ENCODE assay signal across 4 fruit fly cellular contexts in genomic region chr2L:7295924-7296323, dm6.
TF ChIP-seq lines count a peak whose summit lies in the region.

No protein-coding gene starts in this region.

- peak; percentile 6 for TF ChIP-seq CTCF in whole organism, embryonic (GFP tag; optimal IDR thresholded peaks at IDR 0.05; lab: Kevin White, UChicago)

TF ChIP-seq in whole organism, embryonic, 481 proteins besides CTCF, POLR2A, EP300 and RAD21 (continues in another document):
- TF ChIP-seq CG4617 (GFP tag; optimal IDR thresholded peaks at IDR 0.05; lab: Kevin White, UChicago; ENCODE audit: borderline replicate concordance) (no peak), CG10267 (tag; optimal IDR thresholded peaks at IDR 0.05; lab: Kevin White, UChicago) (peak; percentile 80), CG6791 (GFP tag; IDR thresholded peaks at IDR 0.05; lab: Robert Waterston, UW; ENCODE audit: partially characterized antibody) (no peak), Trl (optimal IDR thresholded peaks at IDR 0.05; lab: Kevin White, UChicago) (no peak), Trl (GFP tag; optimal IDR thresholded peaks at IDR 0.05; lab: Kevin White, UChicago) (peak; percentile 37), caup (GFP tag; optimal IDR thresholded peaks at IDR 0.05; lab: Kevin White, UChicago; ENCODE audit: severe bottlenecking) (no peak), Optix (GFP tag; IDR thresholded peaks at IDR 0.05; lab: Robert Waterston, UW) (peak; percentile 42; the same call in 1 of the 3 replicates), CG17359 (tag; optimal IDR thresholded peaks at IDR 0.05; lab: Kevin White, UChicago) (peak; percentile 73), hbn (GFP tag; IDR thresholded peaks at IDR 0.05; lab: Robert Waterston, UW; ENCODE audit: partially characterized antibody) (no peak), hkb (optimal IDR thresholded peaks at IDR 0.05; lab: Kevin White, UChicago) (no peak), hkb (GFP tag; IDR thresholded peaks at IDR 0.05; lab: Robert Waterston, UW) (peak; percentile 81), kni (GFP tag; optimal IDR thresholded peaks at IDR 0.05; lab: Kevin White, UChicago) (peak; percentile 20), H2.0 (GFP tag; IDR thresholded peaks at IDR 0.05; lab: Robert Waterston, UW) (0 out of 2 replicates have a peak, but pooled peaks have one; percentile 49), CG34422 (GFP tag; IDR thresholded peaks at IDR 0.05; lab: Robert Waterston, UW) (peak; percentile 72; the same call in 2 of the 3 replicates), lab (GFP tag; optimal IDR thresholded peaks at IDR 0.05; lab: Kevin White, UChicago) (peak; percentile 55), ham (GFP tag; IDR thresholded peaks at IDR 0.05; lab: Robert Waterston, UW) (no peak), slou (GFP tag; optimal IDR thresholded peaks at IDR 0.05; lab: Kevin White, UChicago) (no peak), dimm (GFP tag; IDR thresholded peaks at IDR 0.05; lab: Robert Waterston, UW) (peak; percentile 65), Ssrp (tag; optimal IDR thresholded peaks at IDR 0.05; lab: Kevin White, UChicago) (peak; percentile 84), ab (GFP tag; optimal IDR thresholded peaks at IDR 0.05; lab: Kevin White, UChicago) (no peak), CG17361 (GFP tag; IDR thresholded peaks at IDR 0.05; lab: Robert Waterston, UW) (peak; percentile 87), emc (GFP tag; optimal IDR thresholded peaks at IDR 0.05; lab: Kevin White, UChicago) (no peak)

TF ChIP-seq in whole organism, prepupa, 60 proteins besides CTCF, POLR2A, EP300 and RAD21 (continues in another document):
- peak; percentile 48 for TF ChIP-seq CG3032 (tag; optimal IDR thresholded peaks at IDR 0.05; lab: Kevin White, UChicago)
- TF ChIP-seq Smox (GFP tag; optimal IDR thresholded peaks at IDR 0.05; lab: Kevin White, UChicago), result peak; percentile 56
- TF ChIP-seq CG9139 (GFP tag; optimal IDR thresholded peaks at IDR 0.05; lab: Kevin White, UChicago), result no peak
- TF ChIP-seq Met (GFP tag; optimal IDR thresholded peaks at IDR 0.05; lab: Kevin White, UChicago), result peak; percentile 70
- peak; percentile 27 for TF ChIP-seq dac (GFP tag; optimal IDR thresholded peaks at IDR 0.05; lab: Kevin White, UChicago)
- TF ChIP-seq CG11762 (GFP tag; optimal IDR thresholded peaks at IDR 0.05; lab: Kevin White, UChicago; ENCODE audit: insufficient read depth), result peak; percentile 36
- peak; percentile 7 for TF ChIP-seq CG8319 (GFP tag; optimal IDR thresholded peaks at IDR 0.05; lab: Kevin White, UChicago)
- peak; percentile 41 for TF ChIP-seq Ets21C (GFP tag; optimal IDR thresholded peaks at IDR 0.05; lab: Kevin White, UChicago)
- TF ChIP-seq Lpt (GFP tag; optimal IDR thresholded peaks at IDR 0.05; lab: Kevin White, UChicago), result peak; percentile 45
- TF ChIP-seq Gug (GFP tag; IDR thresholded peaks at IDR 0.05; lab: Robert Waterston, UW), result no peak
- TF ChIP-seq CG6276 (GFP tag; optimal IDR thresholded peaks at IDR 0.05; lab: Kevin White, UChicago), result peak; percentile 48
- TF ChIP-seq vri (GFP tag; optimal IDR thresholded peaks at IDR 0.05; lab: Kevin White, UChicago), result peak; percentile 21
- TF ChIP-seq ss (GFP tag; optimal IDR thresholded peaks at IDR 0.05; lab: Kevin White, UChicago), result peak; percentile 22 to 31
- no peak for TF ChIP-seq fd85E (GFP tag; optimal IDR thresholded peaks at IDR 0.05; lab: Kevin White, UChicago)
- TF ChIP-seq Sox14 (GFP tag; optimal IDR thresholded peaks at IDR 0.05; lab: Kevin White, UChicago), result peak; percentile 63
- peak; percentile 44 for TF ChIP-seq Sox102F (GFP tag; optimal IDR thresholded peaks at IDR 0.05; lab: Kevin White, UChicago)
- TF ChIP-seq Hr39 (GFP tag; optimal IDR thresholded peaks at IDR 0.05; lab: Kevin White, UChicago), result peak; percentile 46
- TF ChIP-seq spab (GFP tag; optimal IDR thresholded peaks at IDR 0.05; lab: Kevin White, UChicago), result peak; percentile 33
- TF ChIP-seq CG32006 (GFP tag; optimal IDR thresholded peaks at IDR 0.05; lab: Kevin White, UChicago), result peak; percentile 75
- TF ChIP-seq CG8632 (GFP tag; optimal IDR thresholded peaks at IDR 0.05; lab: Kevin White, UChicago), result peak; percentile 35
- peak; percentile 86 for TF ChIP-seq svp (GFP tag; lab: Kevin White, UChicago)
- peak; percentile 46 for TF ChIP-seq CG34406 (GFP tag; optimal IDR thresholded peaks at IDR 0.05; lab: Kevin White, UChicago)
- no peak for TF ChIP-seq CG6854 (GFP tag; optimal IDR thresholded peaks at IDR 0.05; lab: Kevin White, UChicago)
- peak; percentile 68 for TF ChIP-seq Hr4 (GFP tag; optimal IDR thresholded peaks at IDR 0.05; lab: Kevin White, UChicago)

TF ChIP-seq in whole organism, pupa, 21 proteins besides CTCF, POLR2A, EP300 and RAD21:
- TF ChIP-seq CG9948 (tag; optimal IDR thresholded peaks at IDR 0.05; lab: Kevin White, UChicago) (peak; percentile 61), CG14655 (GFP tag; optimal IDR thresholded peaks at IDR 0.05; lab: Kevin White, UChicago) (peak; percentile 78), Pif1B (GFP tag; optimal IDR thresholded peaks at IDR 0.05; lab: Kevin White, UChicago) (peak; percentile 47), CG8159 (tag; optimal IDR thresholded peaks at IDR 0.05; lab: Kevin White, UChicago) (peak; percentile 42), CG15710 (tag; optimal IDR thresholded peaks at IDR 0.05; lab: Kevin White, UChicago) (peak; percentile 51), CG32121 (GFP tag; IDR thresholded peaks at IDR 0.05; lab: Robert Waterston, UW) (peak; percentile 49), gl (tag; optimal IDR thresholded peaks at IDR 0.05; lab: Kevin White, UChicago) (no peak), CG12605 (GFP tag; IDR thresholded peaks at IDR 0.05; lab: Robert Waterston, UW) (no peak), CG13204 (GFP tag; optimal IDR thresholded peaks at IDR 0.05; lab: Kevin White, UChicago) (no peak), CG4496 (GFP tag; IDR thresholded peaks at IDR 0.05; lab: Robert Waterston, UW) (no peak), CG17806 (tag; optimal IDR thresholded peaks at IDR 0.05; lab: Kevin White, UChicago) (peak; percentile 42), Pif1A (GFP tag; optimal IDR thresholded peaks at IDR 0.05; lab: Kevin White, UChicago) (peak; percentile 44), Snoo (tag; optimal IDR thresholded peaks at IDR 0.05; lab: Kevin White, UChicago) (peak; percentile 47), CG34367 (tag; optimal IDR thresholded peaks at IDR 0.05; lab: Kevin White, UChicago) (peak; percentile 29), rn (GFP tag; IDR thresholded peaks at IDR 0.05; lab: Robert Waterston, UW) (no peak), Ets98B (GFP tag; IDR thresholded peaks at IDR 0.05; lab: Robert Waterston, UW) (peak; percentile 20; the same call in 1 of the 2 replicates), CG8301 (tag; optimal IDR thresholded peaks at IDR 0.05; lab: Kevin White, UChicago) (peak; percentile 69)

TF ChIP-seq in whole organism, wandering third instar larva, 38 proteins besides CTCF, POLR2A, EP300 and RAD21 (continues in another document):
- peak; percentile 70 for TF ChIP-seq sv (GFP tag; optimal IDR thresholded peaks at IDR 0.05; lab: Kevin White, UChicago)
- TF ChIP-seq Dfd (GFP tag; optimal IDR thresholded peaks at IDR 0.05; lab: Kevin White, UChicago), result no peak
- TF ChIP-seq fru (GFP tag; optimal IDR thresholded peaks at IDR 0.05; lab: Kevin White, UChicago), result peak; percentile 49
- peak; percentile 23 for TF ChIP-seq OdsH (GFP tag; optimal IDR thresholded peaks at IDR 0.05; lab: Kevin White, UChicago)
- no peak for TF ChIP-seq CG32264 (GFP tag; optimal IDR thresholded peaks at IDR 0.05; lab: Kevin White, UChicago)
- no peak for TF ChIP-seq jim (GFP tag; optimal IDR thresholded peaks at IDR 0.05; lab: Kevin White, UChicago)
- TF ChIP-seq CrebA (GFP tag; optimal IDR thresholded peaks at IDR 0.05; lab: Kevin White, UChicago; ENCODE audit: borderline replicate concordance), result no peak
- no peak for TF ChIP-seq Hr78 (GFP tag; optimal IDR thresholded peaks at IDR 0.05; lab: Kevin White, UChicago)
- TF ChIP-seq Dif (GFP tag; optimal IDR thresholded peaks at IDR 0.05; lab: Kevin White, UChicago; ENCODE audit: partially characterized antibody), result no peak
- peak; percentile 54 for TF ChIP-seq h (GFP tag; optimal IDR thresholded peaks at IDR 0.05; lab: Kevin White, UChicago)
- TF ChIP-seq HLH106 (tag; optimal IDR thresholded peaks at IDR 0.05; lab: Kevin White, UChicago), result peak; percentile 52
- no peak for TF ChIP-seq dsf (GFP tag; optimal IDR thresholded peaks at IDR 0.05; lab: Kevin White, UChicago; ENCODE audit: borderline replicate concordance)
- TF ChIP-seq Hr83 (GFP tag; optimal IDR thresholded peaks at IDR 0.05; lab: Kevin White, UChicago; ENCODE audit: poor library complexity, severe bottlenecking), result no peak
- TF ChIP-seq Abd-B (GFP tag; optimal IDR thresholded peaks at IDR 0.05; lab: Kevin White, UChicago), result no peak
- peak; percentile 45 for TF ChIP-seq rgr (GFP tag; optimal IDR thresholded peaks at IDR 0.05; lab: Kevin White, UChicago)
- peak; percentile 9 for TF ChIP-seq psq (GFP tag; optimal IDR thresholded peaks at IDR 0.05; lab: Kevin White, UChicago)
- TF ChIP-seq foxo (GFP tag; optimal IDR thresholded peaks at IDR 0.05; lab: Kevin White, UChicago), result peak in 1 of 2 experiments; percentile 61
- TF ChIP-seq Myc (optimal IDR thresholded peaks at IDR 0.05; lab: Kevin White, UChicago), result no peak
- TF ChIP-seq Vsx2 (GFP tag; optimal IDR thresholded peaks at IDR 0.05; lab: Kevin White, UChicago; ENCODE audit: partially characterized antibody), result no peak
- no peak for TF ChIP-seq tai (GFP tag; optimal IDR thresholded peaks at IDR 0.05; lab: Kevin White, UChicago)
- peak; percentile 37 for TF ChIP-seq Sp1 (GFP tag; optimal IDR thresholded peaks at IDR 0.05; lab: Kevin White, UChicago)
- TF ChIP-seq N (GFP tag; optimal IDR thresholded peaks at IDR 0.05; lab: Kevin White, UChicago), result no peak
- no peak for TF ChIP-seq brk (GFP tag; optimal IDR thresholded peaks at IDR 0.05; lab: Kevin White, UChicago)
- TF ChIP-seq Rel (GFP tag; optimal IDR thresholded peaks at IDR 0.05; lab: Kevin White, UChicago), result no peak
- peak; percentile 8 for TF ChIP-seq Rel (tag; optimal IDR thresholded peaks at IDR 0.05; lab: Kevin White, UChicago)
- TF ChIP-seq woc (GFP tag; optimal IDR thresholded peaks at IDR 0.05; lab: Kevin White, UChicago), result peak; percentile 18
- no peak for TF ChIP-seq usp (GFP tag; optimal IDR thresholded peaks at IDR 0.05; lab: Kevin White, UChicago)
- no peak for TF ChIP-seq sage (GFP tag; optimal IDR thresholded peaks at IDR 0.05; lab: Kevin White, UChicago)
- no peak for TF ChIP-seq dl (GFP tag; optimal IDR thresholded peaks at IDR 0.05; lab: Kevin White, UChicago; ENCODE audit: insufficient read depth in 1 of 2, partially characterized antibody in 2 of 2)
- no peak for TF ChIP-seq pan (optimal IDR thresholded peaks at IDR 0.05; lab: Kevin White, UChicago)
- TF ChIP-seq GATAd (GFP tag; optimal IDR thresholded peaks at IDR 0.05; lab: Kevin White, UChicago), result no peak
- no peak for TF ChIP-seq CG9705 (GFP tag; optimal IDR thresholded peaks at IDR 0.05; lab: Kevin White, UChicago)
- TF ChIP-seq dmrt93B (GFP tag; optimal IDR thresholded peaks at IDR 0.05; lab: Kevin White, UChicago), result no peak
- no peak for TF ChIP-seq Hnf4 (GFP tag; optimal IDR thresholded peaks at IDR 0.05; lab: Kevin White, UChicago)
- TF ChIP-seq br (GFP tag; optimal IDR thresholded peaks at IDR 0.05; lab: Kevin White, UChicago), result peak; percentile 19

Comparison
In these comparisons a context has a peak if more than half of its experiments do, and no peak if none do; other contexts are left out.
1. Of the 7 proteins assayed by ChIP-seq in both whole organism, embryonic and whole organism, prepupa: peak only in whole organism, embryonic: Blimp-1 and CG6854; only in whole organism, prepupa: Hr39 and Lpt; in both: Sox102F; in neither: 2.